Fruit fly (Drosophila melanogaster): ENCODE data around the gene atilla.

DNA sequence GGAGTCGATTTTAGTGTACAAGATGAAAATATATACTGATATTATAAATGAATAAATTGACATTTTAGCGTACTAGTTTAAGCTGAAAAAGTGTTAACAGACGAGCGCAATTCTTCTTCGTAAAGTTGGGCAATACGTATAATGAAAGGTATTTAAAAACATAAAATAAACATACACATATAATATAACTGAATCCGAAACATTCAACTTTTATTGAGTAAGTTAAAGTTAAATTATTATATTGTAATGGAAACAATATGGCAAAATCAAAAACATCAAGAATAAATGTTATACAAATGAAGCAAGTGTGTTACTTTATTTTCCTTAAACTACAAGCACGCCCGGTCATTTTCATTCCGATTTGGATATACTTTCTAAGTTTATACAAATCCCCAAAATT is 7.4 kb downstream of the atilla start, which contains the start of gene CG17217:
- no peak for TF ChIP-seq CG12768 (GFP tag; optimal IDR thresholded peaks at IDR 0.05)
- TF ChIP-seq CG11617 (GFP tag; optimal IDR thresholded peaks at IDR 0.05): no peak
- no peak for TF ChIP-seq CG5204 (GFP tag; optimal IDR thresholded peaks at IDR 0.05)
- no peak for TF ChIP-seq kay (GFP tag; ENCODE audit: borderline replicate concordance)
- no peak for TF ChIP-seq CG14711 (tag; optimal IDR thresholded peaks at IDR 0.05)
- no peak for TF ChIP-seq CG7101 (tag; optimal IDR thresholded peaks at IDR 0.05)
- TF ChIP-seq cic (GFP tag; optimal IDR thresholded peaks at IDR 0.05): no peak
- TF ChIP-seq Mnt (GFP tag; optimal IDR thresholded peaks at IDR 0.05): no peak
- TF ChIP-seq tj (GFP tag; optimal IDR thresholded peaks at IDR 0.05): no peak
- no peak for TF ChIP-seq ovo (GFP tag; optimal IDR thresholded peaks at IDR 0.05)

All from whole organism, adult.